Fruit fly (Drosophila melanogaster) S2 (cell line): Measurements from ENCODE around the gene Scox.

Experiments used
- CG8478 ChIP-seq: fragments of >200 bp; optimal IDR thresholded peaks from 2 replicates; lab custom pipeline; 2018
- CTCF ChIP-seq, 2 experiments: fragments of >200 bp; optimal IDR thresholded peaks; 2 replicates each; lab custom pipeline; 2018

DNA sequence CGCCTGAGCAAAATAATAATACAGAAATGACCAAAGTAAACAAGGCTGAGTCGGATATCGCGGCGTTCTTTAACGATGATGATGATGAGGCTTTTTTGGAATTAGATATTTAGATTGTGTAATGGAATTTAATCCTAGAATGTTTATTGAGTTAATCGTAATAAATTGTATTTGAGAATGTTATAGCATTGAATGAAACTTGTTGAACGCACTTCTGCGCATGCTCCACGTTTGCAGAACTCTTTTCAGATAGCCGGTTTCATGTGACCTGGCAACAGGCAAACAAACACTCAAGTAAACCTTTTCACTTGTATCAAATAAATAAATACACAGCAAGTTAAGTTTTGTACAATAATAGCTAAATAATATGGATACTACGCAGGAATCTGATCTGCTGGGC, 10.6 kb downstream of the Scox start, which contains the start of gene CG34124:
- no peak for TF ChIP-seq CG8478 (lab: Kevin White, UChicago)
- TF ChIP-seq CTCF (optimal IDR thresholded peaks at IDR 0.05; lab: Kevin White, UChicago), result no peak
